Worm (Caenorhabditis elegans): Measurements from ENCODE around the gene srx-45.

DNA sequence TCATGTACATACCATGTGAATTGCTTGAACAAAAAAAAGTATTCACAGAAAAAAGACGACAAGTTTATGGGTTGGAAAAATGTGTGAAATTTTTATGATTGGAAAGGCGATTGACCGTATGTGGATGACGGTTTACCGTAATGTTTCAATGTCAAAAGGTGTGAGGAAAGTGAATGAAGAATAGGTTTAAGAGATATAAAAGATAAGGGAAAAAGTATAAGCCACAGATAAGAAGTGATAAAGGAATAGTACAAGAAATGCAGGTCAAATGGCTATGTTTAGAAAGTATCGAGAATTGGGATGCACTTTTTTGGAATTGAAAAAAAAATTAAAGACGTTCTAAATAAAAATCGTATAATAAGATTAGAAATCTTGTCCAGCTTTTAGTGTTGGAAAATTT lies 28.7 kb downstream of the srx-45 start:
- TF ChIP-seq mxl-1 (tag; optimal IDR thresholded peaks at IDR 0.05) (no peak), ama-1 (optimal IDR thresholded peaks at IDR 0.05) (no peak), ama-1 (GFP tag; optimal IDR thresholded peaks at IDR 0.05) (no peak), ccch-3 (GFP tag; optimal IDR thresholded peaks at IDR 0.05) (no peak), madf-8 (GFP tag; conservative IDR thresholded peaks at IDR 0.05) (no peak), aptf-2 (GFP tag; conservative IDR thresholded peaks at IDR 0.05) (no peak), snpc-1.1 (tag; optimal IDR thresholded peaks at IDR 0.05; ENCODE audit: insufficient read depth) (no peak)
